Worm (Caenorhabditis elegans) whole organism, L4 larva: ENCODE measurements around the gene Y66A7A.4.

Source experiments
- F10B5.3 ChIP-seq: sonication (generic microtip); optimal IDR thresholded peaks from 2 replicates; lab custom pipeline; 2016; ENCODE audit warnings: mild to moderate bottlenecking, missing genetic modification characterization, missing compliant biosample characterization
- F37D6.2 ChIP-seq: sonication (generic microtip); optimal IDR thresholded peaks from 2 replicates; lab custom pipeline; 2016; ENCODE audit warnings: mild to moderate bottlenecking, missing genetic modification characterization, missing compliant biosample characterization
- F44E2.7 ChIP-seq: fragments of 200-800 bp; sonication (Bioruptor generic); IDR thresholded peaks from 2 replicates; pipeline ENCODE4 v2.1.2; 2022; ENCODE audit warnings: missing genetic modification characterization, missing compliant biosample characterization
- T26A8.4 ChIP-seq: fragments of 200-800 bp; sonication (Bioruptor generic); IDR thresholded peaks from 2 replicates; pipeline ENCODE4 v1.3.6; 2022; ENCODE audit warnings: missing genetic modification characterization, missing compliant biosample characterization
- Y75B8A.6 ChIP-seq: fragments of 200-800 bp; sonication (Bioruptor generic); IDR thresholded peaks from 2 replicates; pipeline ENCODE4 v1.3.6; 2022; ENCODE audit warnings: missing genetic modification reagents, missing genetic modification characterization, missing compliant biosample characterization
- ZK337.2 ChIP-seq: fragments of 200-800 bp; sonication (Bioruptor generic); IDR thresholded peaks from 2 replicates; pipeline ENCODE4 v1.3.6; 2022; ENCODE audit warnings: missing genetic modification reagents, missing genetic modification characterization, missing compliant biosample characterization
- aha-1 ChIP-seq: fragments of 150-350 bp; peaks from one replicate; lab custom pipeline; 2014; ENCODE audit warnings: missing biosample characterization, missing genetic modification characterization
- arid-1 ChIP-seq: fragments of 200-800 bp; sonication (Bioruptor generic); conservative IDR thresholded peaks from 2 replicates; pipeline ENCODE4 v1.3.6; 2022; ENCODE audit warnings: missing genetic modification reagents, missing genetic modification characterization, missing compliant biosample characterization
- attf-4 ChIP-seq: sonication (generic microtip); optimal IDR thresholded peaks from 3 replicates; lab custom pipeline; 2017; ENCODE audit warnings: missing biosample characterization, missing genetic modification characterization
- ceh-28 ChIP-seq: fragments of 150-350 bp; optimal IDR thresholded peaks from 2 replicates; lab custom pipeline; 2014; ENCODE audit warnings: missing biosample characterization, missing genetic modification reagents, missing genetic modification characterization
- ceh-44 ChIP-seq: fragments of 200-800 bp; sonication (Bioruptor generic); IDR thresholded peaks from 2 replicates; pipeline ENCODE4 v1.3.6; 2022; ENCODE audit warnings: missing genetic modification reagents, missing genetic modification characterization, missing compliant biosample characterization
- ces-1 ChIP-seq: fragments of 150-350 bp; sonication (generic microtip); optimal IDR thresholded peaks from 4 replicates; lab custom pipeline; 2014; ENCODE audit warnings: missing biosample characterization, missing genetic modification reagents, missing genetic modification characterization
- cey-2 ChIP-seq: sonication (generic microtip); optimal IDR thresholded peaks from 3 replicates; lab custom pipeline; 2017; ENCODE audit warnings: missing genetic modification characterization, mild to moderate bottlenecking, missing compliant biosample characterization, antibody characterized with exemption, borderline replicate concordance; ENCODE audit not compliant: insufficient read depth
- ctbp-1 ChIP-seq: fragments of 200-800 bp; sonication (Bioruptor generic); IDR thresholded peaks from 2 replicates; pipeline ENCODE4 v1.3.6; 2022; ENCODE audit warnings: missing genetic modification reagents, missing genetic modification characterization, missing compliant biosample characterization
- daf-16 ChIP-seq, 3 experiments: sonication (generic microtip); optimal IDR thresholded peaks; 2 replicates each; lab custom pipeline; 2016 to 2017; ENCODE audit warnings: missing genetic modification characterization in 3 of 3, missing genetic modification reagents in 3 of 3, mild to moderate bottlenecking in 2 of 3, missing compliant biosample characterization in 2 of 3, missing biosample characterization in 1 of 3, moderate library complexity in 1 of 3
- daf-19 ChIP-seq: fragments of 200-800 bp; sonication (Bioruptor generic); conservative IDR thresholded peaks from 2 replicates; pipeline ENCODE4 v1.3.6; 2022; ENCODE audit warnings: missing genetic modification characterization, missing compliant biosample characterization
- dmd-6 ChIP-seq: fragments of 200-800 bp; sonication (Bioruptor generic); IDR thresholded peaks from 2 replicates; pipeline ENCODE4 v1.3.6; 2022; ENCODE audit warnings: missing genetic modification reagents, missing genetic modification characterization, missing compliant biosample characterization
- dmd-8 ChIP-seq: fragments of 200-800 bp; sonication (Bioruptor generic); IDR thresholded peaks from 2 replicates; pipeline ENCODE4 v1.3.6; 2022; ENCODE audit warnings: missing genetic modification characterization, missing compliant biosample characterization
- duxl-1 ChIP-seq: sonication (generic microtip); optimal IDR thresholded peaks from 2 replicates; lab custom pipeline; 2016; ENCODE audit warnings: mild to moderate bottlenecking, missing genetic modification characterization, moderate library complexity, missing compliant biosample characterization; ENCODE audit not compliant: poor library complexity
- dve-1 ChIP-seq: sonication (generic microtip); optimal IDR thresholded peaks from 2 replicates; lab custom pipeline; 2017; ENCODE audit warnings: antibody characterized with exemption, mild to moderate bottlenecking, missing genetic modification characterization, missing compliant biosample characterization; ENCODE audit not compliant: insufficient read depth
- egl-43 ChIP-seq: fragments of 200-800 bp; sonication (Bioruptor generic); IDR thresholded peaks from 2 replicates; pipeline ENCODE4 v1.3.6; 2022; ENCODE audit warnings: missing genetic modification reagents, missing genetic modification characterization, missing compliant biosample characterization
- lim-7 ChIP-seq: fragments of 200-800 bp; sonication (Bioruptor generic); IDR thresholded peaks from 2 replicates; pipeline ENCODE4 v1.3.6; 2022; ENCODE audit warnings: missing genetic modification characterization, missing compliant biosample characterization
- lin-1 ChIP-seq: fragments of 200-800 bp; sonication (Bioruptor generic); IDR thresholded peaks from 2 replicates; pipeline ENCODE4 v1.3.6; 2022; ENCODE audit warnings: missing genetic modification reagents, missing genetic modification characterization, missing compliant biosample characterization
- lin-15B ChIP-seq: fragments of 150-350 bp; sonication (generic microtip); optimal IDR thresholded peaks from 3 replicates; lab custom pipeline; 2014; ENCODE audit warnings: missing biosample characterization, missing genetic modification characterization
- lin-38 ChIP-seq: fragments of 200-800 bp; sonication (Bioruptor generic); IDR thresholded peaks from 2 replicates; pipeline ENCODE4 v1.3.6; 2022; ENCODE audit warnings: missing genetic modification reagents, missing genetic modification characterization, missing compliant biosample characterization
- lin-39 ChIP-seq: fragments of 150-350 bp; optimal IDR thresholded peaks from 2 replicates; lab custom pipeline; 2014; ENCODE audit warnings: missing biosample characterization, missing genetic modification reagents, missing genetic modification characterization
- mdl-1 ChIP-seq, 2 experiments: fragments of 150-350 bp in 1 of 2; sonication (generic microtip) in 1 of 2; optimal IDR thresholded peaks; 2 replicates each; lab custom pipeline; 2014 to 2017; ENCODE audit warnings: missing biosample characterization in 2 of 2, missing genetic modification characterization in 2 of 2
- nhr-10 ChIP-seq: fragments of 150-350 bp; optimal IDR thresholded peaks from 2 replicates; lab custom pipeline; 2014; ENCODE audit warnings: missing biosample characterization, missing genetic modification characterization
- nhr-102 ChIP-seq: sonication (generic microtip); optimal IDR thresholded peaks from 2 replicates; lab custom pipeline; 2016; ENCODE audit warnings: mild to moderate bottlenecking, missing genetic modification characterization, moderate library complexity, missing compliant biosample characterization
- nhr-28 ChIP-seq: fragments of 150-350 bp; optimal IDR thresholded peaks from 2 replicates; lab custom pipeline; 2014; ENCODE audit warnings: missing biosample characterization, missing genetic modification characterization
- nhr-48 ChIP-seq: sonication (generic microtip); optimal IDR thresholded peaks from 2 replicates; lab custom pipeline; 2016; ENCODE audit warnings: mild to moderate bottlenecking, missing genetic modification characterization, missing compliant biosample characterization
- pha-4 ChIP-seq, 2 experiments: fragments of 150-350 bp in 1 of 2; fragments of 200-800 bp in 1 of 2; sonication (Bioruptor generic) in 1 of 2; IDR thresholded peaks in 1 of 2; optimal IDR thresholded peaks in 1 of 2; 2 replicates each; pipeline versions ENCODE4 v1.3.6 to Lab custom; 2014 to 2022; ENCODE audit warnings: missing genetic modification characterization in 2 of 2, missing genetic modification reagents in 2 of 2, missing biosample characterization in 1 of 2, missing compliant biosample characterization in 1 of 2
- php-3 ChIP-seq: fragments of 200-800 bp; sonication (Bioruptor generic); IDR thresholded peaks from 2 replicates; pipeline ENCODE4 v1.3.6; 2022; ENCODE audit warnings: missing genetic modification reagents, missing genetic modification characterization, missing compliant biosample characterization
- sdz-12 ChIP-seq: fragments of 200-800 bp; sonication (Bioruptor generic); optimal IDR thresholded peaks from 2 replicates; lab custom pipeline; 2018; ENCODE audit warnings: mild to moderate bottlenecking, missing genetic modification characterization, missing compliant biosample characterization
- skn-1 ChIP-seq: fragments of 150-350 bp; optimal IDR thresholded peaks from 2 replicates; lab custom pipeline; 2014; ENCODE audit warnings: missing biosample characterization, missing genetic modification characterization
- snpc-1.2 ChIP-seq: fragments of 200-800 bp; sonication (Bioruptor generic); IDR thresholded peaks from 2 replicates; pipeline ENCODE4 v1.3.6; 2022; ENCODE audit warnings: missing genetic modification reagents, missing genetic modification characterization, missing compliant biosample characterization
- tag-97 ChIP-seq: fragments of 200-800 bp; sonication (Bioruptor generic); IDR thresholded peaks from 2 replicates; pipeline ENCODE4 v1.3.6; 2022; ENCODE audit warnings: missing genetic modification characterization, missing compliant biosample characterization
- tra-1 ChIP-seq: fragments of 200-800 bp; sonication (Bioruptor generic); IDR thresholded peaks from 2 replicates; pipeline ENCODE4 v1.3.6; 2022; ENCODE audit warnings: missing genetic modification reagents, missing genetic modification characterization, missing compliant biosample characterization
- zag-1 ChIP-seq: fragments of 150-350 bp; optimal IDR thresholded peaks from 2 replicates; lab custom pipeline; 2014; ENCODE audit warnings: missing biosample characterization, missing genetic modification characterization
- zfp-2 ChIP-seq: sonication (generic microtip); optimal IDR thresholded peaks from 2 replicates; lab custom pipeline; 2016; ENCODE audit warnings: mild to moderate bottlenecking, missing genetic modification characterization, missing compliant biosample characterization
- ztf-7 ChIP-seq: fragments of 150-350 bp; optimal IDR thresholded peaks from 2 replicates; lab custom pipeline; 2014; ENCODE audit warnings: missing biosample characterization, missing genetic modification characterization

Gene Y66A7A.4

ce11 chrIII:11592096-11592495 is 20.3 kb upstream of the Y66A7A.4 start:
- TF ChIP-seq lin-38 (GFP tag; lab: Robert Waterston, UW) (no peak), zag-1 (no peak), dmd-6 (GFP tag; lab: Robert Waterston, UW) (no peak), snpc-1.2 (no peak), nhr-102 (no peak), ceh-28 (tag; lab: Kevin White, UChicago) (peak; percentile 84)

- TF ChIP-seq ztf-7 (tag; lab: Kevin White, UChicago) (no peak), nhr-28 (no peak), nhr-10 (tag; lab: Kevin White, UChicago) (no peak), ceh-44 (no peak), sdz-12 (GFP tag; lab: Kevin White, UChicago) (no peak)
- TF ChIP-seq, all 104 proteins: peak for 0
Measured at ce11 chrIII:11607870-11608269, 4.5 kb upstream of the Y66A7A.4 start, which contains the start of gene Y66D12A.1. Y66D12A.1 (plus strand) TSS chrIII:11608170.

ce11 chrIII:11608970-11609369 is 3.4 kb upstream of the Y66A7A.4 start:
- TF ChIP-seq lin-38 (GFP tag; lab: Robert Waterston, UW) = peak; percentile 62
- 0 out of 2 replicates have a peak, but pooled peaks have one; percentile 24 for TF ChIP-seq snpc-1.2
- TF ChIP-seq ctbp-1 (GFP tag; lab: Robert Waterston, UW) = 0 out of 2 replicates have a peak, but pooled peaks have one; percentile 32
- TF ChIP-seq lim-7 (GFP tag; lab: Robert Waterston, UW) = 0 out of 2 replicates have a peak, but pooled peaks have one; percentile 45
- peak; percentile 56; the same call in 1 of the 2 replicates for TF ChIP-seq egl-43
- 0 out of 2 replicates have a peak, but pooled peaks have one; percentile 53 for TF ChIP-seq dmd-8 (GFP tag; lab: Robert Waterston, UW)
- 0 out of 2 replicates have a peak, but pooled peaks have one; percentile 9 for TF ChIP-seq tra-1
- TF ChIP-seq, all 104 proteins: peak for 7; not testable (repeated sequence) for 97

- TF ChIP-seq duxl-1 (tag; lab: Kevin White, UChicago) (no peak), nhr-48 (tag; lab: Kevin White, UChicago) (no peak), F10B5.3 (tag; lab: Kevin White, UChicago) (no peak), cey-2 (no peak), lin-39 (tag; lab: Kevin White, UChicago) (no peak), daf-16 (GFP tag; optimal IDR thresholded peaks at IDR 0.05; lab: Kevin White, UChicago) (no peak), daf-16 (tag; optimal IDR thresholded peaks at IDR 0.05; lab: Kevin White, UChicago) (no peak), attf-4 (no peak), mdl-1 (tag; optimal IDR thresholded peaks at IDR 0.05; lab: Kevin White, UChicago) (no peak), arid-1 (no peak), dve-1 (tag; lab: Kevin White, UChicago) (no peak), daf-19 (GFP tag; lab: Robert Waterston, UW) (no peak), skn-1 (tag; lab: Kevin White, UChicago) (no peak), snpc-1.2 (no peak), F37D6.2 (tag; lab: Kevin White, UChicago) (no peak)
Measured at ce11 chrIII:11609568-11609967, 2.8 kb upstream of the Y66A7A.4 start, which contains the start of gene Y66D12A.30. Y66D12A.30 (plus strand) TSS chrIII:11609868.

- TF ChIP-seq dve-1 (tag; lab: Kevin White, UChicago) (no peak), T26A8.4 (no peak), lim-7 (GFP tag; lab: Robert Waterston, UW) (0 out of 2 replicates have a peak, but pooled peaks have one; percentile 3), ztf-7 (tag; lab: Kevin White, UChicago) (no peak), pha-4 (GFP tag; IDR thresholded peaks at IDR 0.05; lab: Robert Waterston, UW) (peak; percentile 98; the same call in 1 of the 2 replicates), pha-4 (tag; optimal IDR thresholded peaks at IDR 0.05; lab: Kevin White, UChicago) (no peak), lin-1 (GFP tag; lab: Robert Waterston, UW) (no peak), tag-97 (no peak), aha-1 (peak; percentile 62), daf-19 (GFP tag; lab: Robert Waterston, UW) (no peak), lin-15B (tag; lab: Kevin White, UChicago) (no peak), sdz-12 (GFP tag; lab: Kevin White, UChicago) (no peak), F44E2.7 (GFP tag; lab: Robert Waterston, UW) (no peak), tra-1 (no peak), ZK337.2 (GFP tag; lab: Robert Waterston, UW) (no peak), ces-1 (no peak), zfp-2 (tag; lab: Kevin White, UChicago) (no peak), dmd-8 (GFP tag; lab: Robert Waterston, UW) (0 out of 2 replicates have a peak, but pooled peaks have one; percentile 39), Y75B8A.6 (GFP tag; lab: Robert Waterston, UW) (no peak), php-3 (0 out of 2 replicates have a peak, but pooled peaks have one; percentile 23)
Measured at ce11 chrIII:11611618-11612247, 674 bp upstream of the Y66A7A.4 start.
